Fruit fly (Drosophila melanogaster) whole organism, embryonic: ENCODE results near the gene Cdk7.

ENCODE experiments used
- CG10979 ChIP-seq: fragments of 200-800 bp; sonication (Bioruptor generic); optimal IDR thresholded peaks from 2 replicates; lab custom pipeline; 2018; ENCODE audit warnings: missing biosample characterization, mild to moderate bottlenecking, missing genetic modification characterization, moderate library complexity
- CG1233 ChIP-seq: fragments of 200-800 bp; sonication (Bioruptor generic); optimal IDR thresholded peaks from 4 replicates; lab custom pipeline; 2018; ENCODE audit warnings: missing biosample characterization, mild to moderate bottlenecking, missing genetic modification characterization
- CG13287 ChIP-seq: fragments of 200-800 bp; sonication (Bioruptor generic); IDR thresholded peaks from 2 replicates; pipeline ENCODE4 v1.3.6; 2022; ENCODE audit warnings: missing biosample characterization, missing genetic modification characterization; ENCODE audit not compliant: partially characterized antibody
- CG13296 ChIP-seq: fragments of 200-800 bp; sonication (Bioruptor generic); optimal IDR thresholded peaks from 3 replicates; lab custom pipeline; 2018; ENCODE audit warnings: missing biosample characterization, mild to moderate bottlenecking, missing genetic modification characterization
- CG14014 ChIP-seq: fragments of 200-800 bp; sonication (Bioruptor generic); IDR thresholded peaks from 2 replicates; pipeline ENCODE4 v1.3.6; 2022; ENCODE audit warnings: missing biosample characterization, missing genetic modification characterization
- CG15011 ChIP-seq: fragments of 200-800 bp; sonication (Bioruptor generic); optimal IDR thresholded peaks from 3 replicates; lab custom pipeline; 2018; ENCODE audit warnings: missing biosample characterization, mild to moderate bottlenecking, missing genetic modification characterization
- CG15514 ChIP-seq: fragments of 200-800 bp; sonication (Bioruptor generic); optimal IDR thresholded peaks from 3 replicates; lab custom pipeline; 2017; ENCODE audit warnings: missing biosample characterization, missing genetic modification characterization, mild to moderate bottlenecking, moderate library complexity, missing genetic modification reagents
- CG16813 ChIP-seq: fragments of 200-800 bp; sonication (Bioruptor generic); IDR thresholded peaks from 3 replicates; pipeline ENCODE4 v1.3.6; 2022; ENCODE audit warnings: missing biosample characterization, missing genetic modification characterization; ENCODE audit not compliant: partially characterized antibody
- CG17328 ChIP-seq: fragments of 200-800 bp; sonication (Bioruptor generic); IDR thresholded peaks from 2 replicates; pipeline ENCODE4 v1.3.6; 2022; ENCODE audit warnings: missing biosample characterization, missing genetic modification characterization
- CG17829 ChIP-seq: fragments of 200-800 bp; optimal IDR thresholded peaks from 2 replicates; lab custom pipeline; 2019; ENCODE audit warnings: missing biosample characterization, mild to moderate bottlenecking, missing genetic modification characterization, moderate library complexity
- CG18011 ChIP-seq: fragments of 200-800 bp; sonication (Bioruptor generic); optimal IDR thresholded peaks from 2 replicates; lab custom pipeline; 2017; ENCODE audit warnings: missing biosample characterization, missing genetic modification characterization, mild to moderate bottlenecking, moderate library complexity, missing genotype
- CG1832 ChIP-seq: fragments of 200-800 bp; sonication (Bioruptor generic); optimal IDR thresholded peaks from 2 replicates; lab custom pipeline; 2017; ENCODE audit warnings: missing biosample characterization, mild to moderate bottlenecking, missing genetic modification characterization, inconsistent platforms
- CG2116 ChIP-seq: fragments of 200-800 bp; sonication (Bioruptor generic); optimal IDR thresholded peaks from 3 replicates; lab custom pipeline; 2018; ENCODE audit warnings: missing biosample characterization, mild to moderate bottlenecking, missing genetic modification characterization
- CG31224 ChIP-seq: fragments of 200-800 bp; sonication (Bioruptor generic); IDR thresholded peaks from 2 replicates; pipeline ENCODE4 v1.3.6; 2022; ENCODE audit warnings: missing biosample characterization, missing genetic modification characterization
- CG33213 ChIP-seq: fragments of 200-800 bp; sonication (Bioruptor generic); optimal IDR thresholded peaks from 3 replicates; lab custom pipeline; 2016; ENCODE audit warnings: missing biosample characterization, missing genetic modification characterization
- CG34224 ChIP-seq: fragments of 200-800 bp; sonication (Bioruptor generic); IDR thresholded peaks from 3 replicates; pipeline ENCODE4 v1.3.6; 2022; ENCODE audit warnings: missing biosample characterization, missing genetic modification characterization; ENCODE audit not compliant: partially characterized antibody
- CG4328 ChIP-seq: fragments of 200-800 bp; sonication (Bioruptor generic); optimal IDR thresholded peaks from 3 replicates; lab custom pipeline; 2017; ENCODE audit warnings: missing biosample characterization, missing genetic modification reagents, missing genetic modification characterization
- CG8290 ChIP-seq, 3 experiments: fragments of 200-800 bp; sonication (Bioruptor generic); optimal IDR thresholded peaks; 2 replicates each; lab custom pipeline; 2016 to 2019; ENCODE audit warnings: missing biosample characterization in 3 of 3, missing genetic modification characterization in 3 of 3, mild to moderate bottlenecking in 2 of 3, moderate library complexity in 1 of 3
- CTCF ChIP-seq: fragments of 200-800 bp; sonication (Bioruptor generic); optimal IDR thresholded peaks from 2 replicates; lab custom pipeline; 2017; ENCODE audit warnings: missing biosample characterization, mild to moderate bottlenecking, missing genetic modification characterization, moderate library complexity
- Dll ChIP-seq: fragments of 200-800 bp; sonication (Bioruptor generic); IDR thresholded peaks from 4 replicates; pipeline ENCODE4 v1.3.6; 2022; ENCODE audit warnings: missing biosample characterization, missing genetic modification characterization; ENCODE audit not compliant: partially characterized antibody
- Dref ChIP-seq: fragments of 200-800 bp; sonication (Bioruptor generic); IDR thresholded peaks from 2 replicates; pipeline ENCODE4 v1.3.6; 2022; ENCODE audit warnings: missing biosample characterization, missing genetic modification characterization
- E2f2 ChIP-seq: fragments of 200-800 bp; sonication (Bioruptor generic); IDR thresholded peaks from 2 replicates; pipeline ENCODE4 v1.3.6; 2022; ENCODE audit warnings: missing biosample characterization, missing genetic modification characterization
- Lhr ChIP-seq: fragments of 200-800 bp; sonication (Bioruptor generic); optimal IDR thresholded peaks from 3 replicates; lab custom pipeline; 2017; ENCODE audit warnings: mild to moderate bottlenecking, missing biosample characterization, missing genetic modification reagents, missing genetic modification characterization
- MESR4 ChIP-seq: fragments of 200-800 bp; sonication (Bioruptor generic); optimal IDR thresholded peaks from 2 replicates; lab custom pipeline; 2018; ENCODE audit warnings: missing biosample characterization, mild to moderate bottlenecking, missing genetic modification characterization, moderate library complexity
- Med ChIP-seq: fragments of 200-800 bp; sonication (Bioruptor generic); peaks from one replicate; lab custom pipeline; 2016; ENCODE audit warnings: missing biosample characterization, missing genetic modification characterization, mild to moderate bottlenecking, inconsistent platforms, moderate library complexity
- NC2α ChIP-seq: fragments of 200-800 bp; sonication (Bioruptor generic); optimal IDR thresholded peaks from 2 replicates; lab custom pipeline; 2016; ENCODE audit warnings: missing biosample characterization, missing genetic modification characterization
- NC2β ChIP-seq: fragments of 200-800 bp; sonication (Bioruptor generic); optimal IDR thresholded peaks from 2 replicates; lab custom pipeline; 2016; ENCODE audit warnings: missing biosample characterization, missing genetic modification characterization
- Scr ChIP-seq: fragments of 200-800 bp; sonication (Bioruptor generic); IDR thresholded peaks from 2 replicates; pipeline ENCODE4 v1.3.6; 2022; ENCODE audit warnings: missing biosample characterization, missing genetic modification characterization; ENCODE audit not compliant: partially characterized antibody
- Sry-δ ChIP-seq: fragments of 200-800 bp; sonication (Bioruptor generic); optimal IDR thresholded peaks from 2 replicates; lab custom pipeline; 2016; ENCODE audit warnings: missing biosample characterization, missing genetic modification characterization
- Ssrp ChIP-seq: fragments of 200-800 bp; sonication (Bioruptor generic); optimal IDR thresholded peaks from 2 replicates; lab custom pipeline; 2018; ENCODE audit warnings: missing biosample characterization, mild to moderate bottlenecking, missing genetic modification characterization, moderate library complexity
- YL-1 ChIP-seq: fragments of 200-800 bp; sonication (Bioruptor generic); optimal IDR thresholded peaks from 3 replicates; lab custom pipeline; 2017; ENCODE audit warnings: missing biosample characterization, mild to moderate bottlenecking, missing genetic modification characterization
- ato ChIP-seq: fragments of 200-800 bp; sonication (Bioruptor generic); IDR thresholded peaks from 2 replicates; pipeline ENCODE4 v1.3.6; 2022; ENCODE audit warnings: missing biosample characterization, missing genetic modification characterization; ENCODE audit not compliant: partially characterized antibody
- br ChIP-seq: fragments of >200 bp; optimal IDR thresholded peaks from 2 replicates; lab custom pipeline; 2017
- chinmo ChIP-seq: fragments of 200-800 bp; sonication (Bioruptor generic); IDR thresholded peaks from 4 replicates; pipeline ENCODE4 v1.3.6; 2022; ENCODE audit warnings: missing biosample characterization, missing genetic modification characterization; ENCODE audit not compliant: partially characterized antibody
- emc ChIP-seq: fragments of 200-800 bp; sonication (Bioruptor generic); optimal IDR thresholded peaks from 2 replicates; lab custom pipeline; 2016; ENCODE audit warnings: missing biosample characterization, missing genetic modification characterization
- gce ChIP-seq: fragments of 200-800 bp; sonication (Bioruptor generic); IDR thresholded peaks from 3 replicates; pipeline ENCODE4 v1.3.6; 2022; ENCODE audit warnings: missing biosample characterization, missing genetic modification characterization
- gem ChIP-seq: fragments of 200-800 bp; sonication (Bioruptor generic); optimal IDR thresholded peaks from 2 replicates; lab custom pipeline; 2019; ENCODE audit warnings: missing biosample characterization, mild to moderate bottlenecking, missing genetic modification characterization, moderate library complexity
- inv ChIP-seq: fragments of 200-800 bp; sonication (Bioruptor generic); IDR thresholded peaks from 2 replicates; pipeline ENCODE4 v1.3.6; 2022; ENCODE audit warnings: missing biosample characterization, missing genetic modification characterization; ENCODE audit not compliant: partially characterized antibody
- lab ChIP-seq: fragments of 200-800 bp; sonication (Bioruptor generic); optimal IDR thresholded peaks from 3 replicates; lab custom pipeline; 2017; ENCODE audit warnings: missing biosample characterization, missing genetic modification characterization, mild to moderate bottlenecking, moderate library complexity, missing genetic modification reagents
- mld ChIP-seq: fragments of 200-800 bp; sonication (Bioruptor generic); IDR thresholded peaks from 3 replicates; pipeline ENCODE4 v1.3.6; 2022; ENCODE audit warnings: missing biosample characterization, missing genetic modification characterization; ENCODE audit not compliant: partially characterized antibody
- nom ChIP-seq: fragments of 200-800 bp; sonication (Bioruptor generic); optimal IDR thresholded peaks from 2 replicates; lab custom pipeline; 2017; ENCODE audit warnings: missing biosample characterization, missing genetic modification characterization, mild to moderate bottlenecking, moderate library complexity, missing genetic modification reagents
- p53 ChIP-seq: fragments of 200-800 bp; sonication (Bioruptor generic); optimal IDR thresholded peaks from 2 replicates; lab custom pipeline; 2016; ENCODE audit warnings: missing biosample characterization, missing genetic modification characterization
- pros ChIP-seq: fragments of 200-800 bp; sonication (Bioruptor generic); optimal IDR thresholded peaks from 3 replicates; lab custom pipeline; 2019; ENCODE audit warnings: missing biosample characterization, mild to moderate bottlenecking, missing genetic modification characterization, moderate library complexity
- sens ChIP-seq: fragments of 200-800 bp; sonication (Bioruptor generic); peaks from one replicate; lab custom pipeline; 2016; ENCODE audit warnings: missing biosample characterization, missing genetic modification characterization
- sisA ChIP-seq: fragments of 200-800 bp; sonication (Bioruptor generic); IDR thresholded peaks from 2 replicates; pipeline ENCODE4 v1.3.6; 2022; ENCODE audit warnings: missing biosample characterization, missing genetic modification characterization
- stwl ChIP-seq: fragments of 200-800 bp; sonication (Bioruptor generic); optimal IDR thresholded peaks from 3 replicates; lab custom pipeline; 2018; ENCODE audit warnings: missing biosample characterization, mild to moderate bottlenecking, missing genetic modification characterization, moderate library complexity
- unc-4 ChIP-seq: fragments of 200-800 bp; sonication (Bioruptor generic); IDR thresholded peaks from 2 replicates; pipeline ENCODE4 v1.3.6; 2022; ENCODE audit warnings: missing biosample characterization, missing genetic modification characterization; ENCODE audit not compliant: partially characterized antibody
- zf30C ChIP-seq: fragments of 200-800 bp; sonication (Bioruptor generic); optimal IDR thresholded peaks from 3 replicates; lab custom pipeline; 2018; ENCODE audit warnings: missing biosample characterization, mild to moderate bottlenecking, missing genetic modification characterization
- zfh2 ChIP-seq: fragments of 200-800 bp; sonication (Bioruptor generic); optimal IDR thresholded peaks from 2 replicates; lab custom pipeline; 2016; ENCODE audit warnings: missing biosample characterization, missing genetic modification characterization

Cdk7 gene

DNA sequence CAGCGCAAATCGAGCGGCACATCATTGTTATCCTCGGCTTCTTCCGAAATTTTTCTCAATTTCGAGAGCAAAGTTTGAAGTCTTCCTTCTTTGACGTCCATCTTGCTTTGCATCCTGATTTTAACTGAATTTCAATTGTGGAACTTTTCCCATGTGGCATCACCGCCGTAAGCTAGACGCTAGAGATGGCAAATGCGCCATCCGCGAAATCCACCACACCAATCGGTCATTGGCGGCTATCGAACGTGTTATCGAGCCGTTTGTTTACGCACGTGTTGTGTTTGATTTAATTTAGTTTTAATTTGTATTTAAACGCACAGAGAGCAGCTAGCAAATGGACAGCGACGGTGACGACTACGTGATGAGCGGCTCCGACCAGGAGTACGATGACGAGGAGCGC, 8.4 kb upstream of the Cdk7 start, which contains the start of the genes CG15930 and Sas10 (continued):
- TF ChIP-seq YL-1 (GFP tag; lab: Kevin White, UChicago) (peak; percentile 8), emc (no peak), Ssrp (tag; lab: Kevin White, UChicago) (no peak), stwl (peak; percentile 84), CG2116 (GFP tag; lab: Kevin White, UChicago) (peak; percentile 20), sens (no peak), CG31224 (no peak), CG1233 (GFP tag; lab: Kevin White, UChicago) (no peak), MESR4 (GFP tag; lab: Kevin White, UChicago) (peak; percentile 42), p53 (GFP tag; lab: Kevin White, UChicago) (no peak), chinmo (0 out of 4 replicates have a peak, but pooled peaks have one; percentile 48), CG10979 (tag; lab: Kevin White, UChicago) (no peak), pros (GFP tag; lab: Kevin White, UChicago) (no peak), Dref (GFP tag; lab: Robert Waterston, UW) (peak; percentile 72), gce (GFP tag; lab: Robert Waterston, UW) (no peak), CG1832 (GFP tag; lab: Kevin White, UChicago) (no peak), sisA (GFP tag; lab: Robert Waterston, UW) (no peak), inv (GFP tag; lab: Robert Waterston, UW) (peak; percentile 20; the same call in 1 of the 2 replicates), Lhr (GFP tag; lab: Kevin White, UChicago) (peak; percentile 44), CG13296 (GFP tag; lab: Kevin White, UChicago) (no peak), CG14014 (GFP tag; lab: Robert Waterston, UW) (no peak), mld (GFP tag; lab: Robert Waterston, UW) (no peak), Scr (peak; percentile 30; the same call in 1 of the 2 replicates), CG17328 (GFP tag; lab: Robert Waterston, UW) (no peak), CG34224 (peak; percentile 35; the same call in 1 of the 3 replicates), ato (GFP tag; lab: Robert Waterston, UW) (no peak), CG4328 (GFP tag; lab: Kevin White, UChicago) (no peak), CG8290 (GFP tag; optimal IDR thresholded peaks at IDR 0.05; lab: Kevin White, UChicago) (peak; percentile 60), CG8290 (tag; optimal IDR thresholded peaks at IDR 0.05; lab: Kevin White, UChicago) (peak in 1 of 2 experiments; percentile 3), CTCF (GFP tag; lab: Kevin White, UChicago) (no peak), CG18011 (GFP tag; lab: Kevin White, UChicago) (no peak), E2f2 (GFP tag; lab: Robert Waterston, UW) (peak; percentile 66), CG15011 (no peak), nom (GFP tag; lab: Kevin White, UChicago) (no peak), NC2α (GFP tag; lab: Kevin White, UChicago) (no peak), Med (GFP tag; lab: Kevin White, UChicago) (peak; percentile 20), br (lab: Kevin White, UChicago) (no peak), NC2β (GFP tag; lab: Kevin White, UChicago) (no peak), zf30C (no peak), Dll (GFP tag; lab: Robert Waterston, UW) (peak; percentile 23; the same call in 1 of the 4 replicates), unc-4 (GFP tag; lab: Robert Waterston, UW) (0 out of 2 replicates have a peak, but pooled peaks have one; percentile 27), CG15514 (GFP tag; lab: Kevin White, UChicago) (peak; percentile 53), CG16813 (GFP tag; lab: Robert Waterston, UW) (peak; percentile 16; the same call in 1 of the 3 replicates), Sry-δ (GFP tag; lab: Kevin White, UChicago) (peak; percentile 79), CG17829 (tag; lab: Kevin White, UChicago) (no peak), CG33213 (GFP tag; lab: Kevin White, UChicago) (peak; percentile 5), lab (GFP tag; lab: Kevin White, UChicago) (no peak), zfh2 (no peak), gem (no peak), CG13287 (GFP tag; lab: Robert Waterston, UW) (peak; percentile 56; the same call in 1 of the 2 replicates)
